Worm (Caenorhabditis elegans) whole organism, L2 larva: ENCODE measurements around the gene dot-1.5.

Source experiments
- egl-27 ChIP-seq: sonication (generic microtip); optimal IDR thresholded peaks from 3 replicates; lab custom pipeline; 2017; ENCODE audit warnings: missing biosample characterization, missing genetic modification reagents, missing genetic modification characterization
- nhr-25 ChIP-seq: fragments of 150-350 bp; sonication (generic microtip); optimal IDR thresholded peaks from 3 replicates; lab custom pipeline; 2014; ENCODE audit warnings: missing biosample characterization, missing genetic modification characterization
- snpc-4 ChIP-seq: fragments of 150-350 bp; optimal IDR thresholded peaks from 2 replicates; lab custom pipeline; 2014; ENCODE audit warnings: missing biosample characterization, missing genetic modification characterization
- zag-1 ChIP-seq: fragments of 150-350 bp; optimal IDR thresholded peaks from 2 replicates; lab custom pipeline; 2014; ENCODE audit warnings: missing biosample characterization, missing genetic modification characterization

ce11 chrX:1939248-1939647 is 22.0 kb downstream of the dot-1.5 start:
- TF ChIP-seq zag-1 (tag; lab: Kevin White, UChicago) (no peak), nhr-25 (tag; lab: Kevin White, UChicago) (no peak), snpc-4 (tag; lab: Kevin White, UChicago) (no peak), egl-27 (tag; lab: Kevin White, UChicago) (no peak)
